Worm (Caenorhabditis elegans) whole organism, L4 larva: ENCODE measurements around the gene let-4.
A peak's percentile ranks its signal among the peaks of the same experiment; 100 is the strongest.

Experiments used
- D1046.2 ChIP-seq: fragments of 200-800 bp; sonication (Bioruptor generic); IDR thresholded peaks from 2 replicates; pipeline ENCODE4 v1.3.6; 2022; ENCODE audit warnings: missing genetic modification characterization, missing compliant biosample characterization
- F10B5.3 ChIP-seq: sonication (generic microtip); optimal IDR thresholded peaks from 2 replicates; lab custom pipeline; 2016; ENCODE audit warnings: mild to moderate bottlenecking, missing genetic modification characterization, missing compliant biosample characterization
- F26F4.8 ChIP-seq: fragments of 200-800 bp; sonication (Bioruptor generic); conservative IDR thresholded peaks from 2 replicates; pipeline ENCODE4 v1.3.6; 2022; ENCODE audit warnings: missing genetic modification characterization, missing compliant biosample characterization
- F37D6.2 ChIP-seq: sonication (generic microtip); optimal IDR thresholded peaks from 2 replicates; lab custom pipeline; 2016; ENCODE audit warnings: mild to moderate bottlenecking, missing genetic modification characterization, missing compliant biosample characterization
- F44E2.7 ChIP-seq: fragments of 200-800 bp; sonication (Bioruptor generic); IDR thresholded peaks from 2 replicates; pipeline ENCODE4 v2.1.2; 2022; ENCODE audit warnings: missing genetic modification characterization, missing compliant biosample characterization
- F49E8.2 ChIP-seq: sonication (generic microtip); optimal IDR thresholded peaks from 2 replicates; lab custom pipeline; 2016; ENCODE audit warnings: missing compliant biosample characterization, mild to moderate bottlenecking, missing genetic modification characterization, borderline replicate concordance
- T20F7.1 ChIP-seq: fragments of 200-800 bp; sonication (Bioruptor generic); optimal IDR thresholded peaks from 2 replicates; lab custom pipeline; 2018; ENCODE audit warnings: mild to moderate bottlenecking, missing genetic modification characterization, missing compliant biosample characterization
- Y105C5A.15 ChIP-seq: fragments of 200-800 bp; sonication (Bioruptor generic); IDR thresholded peaks from 2 replicates; pipeline ENCODE4 v1.3.6; 2022; ENCODE audit warnings: missing genetic modification characterization, missing compliant biosample characterization
- ZK546.5 ChIP-seq, 2 experiments: sonication (generic microtip); optimal IDR thresholded peaks; 2 replicates each; lab custom pipeline; 2017; ENCODE audit warnings: missing biosample characterization in 2 of 2, missing genetic modification characterization in 2 of 2
- aha-1 ChIP-seq: fragments of 150-350 bp; peaks from one replicate; lab custom pipeline; 2014; ENCODE audit warnings: missing biosample characterization, missing genetic modification characterization
- ceh-20 ChIP-seq: fragments of 200-800 bp; sonication (Bioruptor generic); IDR thresholded peaks from 2 replicates; pipeline ENCODE4 v1.3.6; 2022; ENCODE audit warnings: missing genetic modification reagents, missing genetic modification characterization, missing compliant biosample characterization
- ceh-28 ChIP-seq: fragments of 150-350 bp; optimal IDR thresholded peaks from 2 replicates; lab custom pipeline; 2014; ENCODE audit warnings: missing biosample characterization, missing genetic modification reagents, missing genetic modification characterization
- ceh-32 ChIP-seq: sonication (generic microtip); optimal IDR thresholded peaks from 2 replicates; lab custom pipeline; 2016; ENCODE audit warnings: mild to moderate bottlenecking, missing genetic modification characterization, missing compliant biosample characterization; ENCODE audit not compliant: poor library complexity
- ceh-82 ChIP-seq: sonication (generic microtip); optimal IDR thresholded peaks from 2 replicates; lab custom pipeline; 2017; ENCODE audit warnings: missing biosample characterization, missing genetic modification characterization
- cey-2 ChIP-seq: sonication (generic microtip); optimal IDR thresholded peaks from 3 replicates; lab custom pipeline; 2017; ENCODE audit warnings: missing genetic modification characterization, mild to moderate bottlenecking, missing compliant biosample characterization, antibody characterized with exemption, borderline replicate concordance; ENCODE audit not compliant: insufficient read depth
- ctbp-1 ChIP-seq: fragments of 200-800 bp; sonication (Bioruptor generic); IDR thresholded peaks from 2 replicates; pipeline ENCODE4 v1.3.6; 2022; ENCODE audit warnings: missing genetic modification reagents, missing genetic modification characterization, missing compliant biosample characterization
- daf-12 ChIP-seq: fragments of 150-350 bp; optimal IDR thresholded peaks from 2 replicates; lab custom pipeline; 2014; ENCODE audit warnings: missing biosample characterization, missing genetic modification reagents, missing genetic modification characterization
- daf-16 ChIP-seq, 3 experiments: sonication (generic microtip); optimal IDR thresholded peaks; 2 replicates each; lab custom pipeline; 2016 to 2017; ENCODE audit warnings: missing genetic modification characterization in 3 of 3, missing genetic modification reagents in 3 of 3, mild to moderate bottlenecking in 2 of 3, missing compliant biosample characterization in 2 of 3, missing biosample characterization in 1 of 3, moderate library complexity in 1 of 3
- daf-8 ChIP-seq: fragments of 200-800 bp; sonication (Bioruptor generic); IDR thresholded peaks from 2 replicates; pipeline ENCODE4 v1.3.6; 2022; ENCODE audit warnings: missing genetic modification characterization, missing compliant biosample characterization
- dmd-6 ChIP-seq: fragments of 200-800 bp; sonication (Bioruptor generic); IDR thresholded peaks from 2 replicates; pipeline ENCODE4 v1.3.6; 2022; ENCODE audit warnings: missing genetic modification reagents, missing genetic modification characterization, missing compliant biosample characterization
- dmd-8 ChIP-seq: fragments of 200-800 bp; sonication (Bioruptor generic); IDR thresholded peaks from 2 replicates; pipeline ENCODE4 v1.3.6; 2022; ENCODE audit warnings: missing genetic modification characterization, missing compliant biosample characterization
- dmd-9 ChIP-seq: fragments of 200-800 bp; sonication (Bioruptor generic); IDR thresholded peaks from 2 replicates; pipeline ENCODE4 v1.3.6; 2022; ENCODE audit warnings: missing genetic modification reagents, missing genetic modification characterization, missing compliant biosample characterization
- dpl-1 ChIP-seq: fragments of 150-350 bp; optimal IDR thresholded peaks from 2 replicates; lab custom pipeline; 2014; ENCODE audit warnings: missing biosample characterization, missing genetic modification reagents, missing genetic modification characterization
- dve-1 ChIP-seq: sonication (generic microtip); optimal IDR thresholded peaks from 2 replicates; lab custom pipeline; 2017; ENCODE audit warnings: antibody characterized with exemption, mild to moderate bottlenecking, missing genetic modification characterization, missing compliant biosample characterization; ENCODE audit not compliant: insufficient read depth
- egl-27 ChIP-seq: sonication (generic microtip); optimal IDR thresholded peaks from 3 replicates; lab custom pipeline; 2017; ENCODE audit warnings: missing biosample characterization, missing genetic modification reagents, missing genetic modification characterization
- gei-8 ChIP-seq: fragments of 200-800 bp; sonication (Bioruptor generic); optimal IDR thresholded peaks from 2 replicates; lab custom pipeline; 2018; ENCODE audit warnings: mild to moderate bottlenecking, missing genetic modification characterization, missing compliant biosample characterization
- hif-1 ChIP-seq, 2 experiments: sonication (generic microtip); optimal IDR thresholded peaks; 2 replicates each; lab custom pipeline; 2016 to 2017; ENCODE audit warnings: missing compliant biosample characterization in 2 of 2, missing genetic modification characterization in 2 of 2, missing genetic modification reagents in 2 of 2, missing genotype in 2 of 2, mild to moderate bottlenecking in 1 of 2
- hlh-11 ChIP-seq: fragments of 200-800 bp; sonication (Bioruptor generic); optimal IDR thresholded peaks from 2 replicates; lab custom pipeline; 2018; ENCODE audit warnings: mild to moderate bottlenecking, missing genetic modification characterization, missing compliant biosample characterization
- hmg-1.1 ChIP-seq: fragments of 200-800 bp; sonication (Bioruptor generic); IDR thresholded peaks from 2 replicates; pipeline ENCODE4 v1.3.6; 2022; ENCODE audit warnings: missing genetic modification reagents, missing genetic modification characterization, missing compliant biosample characterization
- lsy-2 ChIP-seq, 2 experiments: fragments of 150-350 bp in 1 of 2; sonication (generic microtip) in 1 of 2; optimal IDR thresholded peaks; 2 replicates each; lab custom pipeline; 2014 to 2017; ENCODE audit warnings: missing biosample characterization in 2 of 2, missing genetic modification characterization in 2 of 2
- madf-5 ChIP-seq, 2 experiments: fragments of 200-800 bp; sonication (Bioruptor generic); IDR thresholded peaks; 2 replicates each; pipeline ENCODE4 v1.3.6; 2022; ENCODE audit warnings: missing compliant biosample characterization in 2 of 2, missing genetic modification characterization in 2 of 2
- mdt-29 ChIP-seq: fragments of 200-800 bp; sonication (Bioruptor generic); IDR thresholded peaks from 2 replicates; pipeline ENCODE4 v1.3.6; 2022; ENCODE audit warnings: missing genetic modification reagents, missing genetic modification characterization, missing compliant biosample characterization
- mes-2 ChIP-seq: sonication (generic microtip); optimal IDR thresholded peaks from 2 replicates; lab custom pipeline; 2016; ENCODE audit warnings: missing genotype, mild to moderate bottlenecking, missing genetic modification characterization, missing compliant biosample characterization; ENCODE audit not compliant: poor library complexity, severe bottlenecking
- nhr-10 ChIP-seq: fragments of 150-350 bp; optimal IDR thresholded peaks from 2 replicates; lab custom pipeline; 2014; ENCODE audit warnings: missing biosample characterization, missing genetic modification characterization
- nhr-102 ChIP-seq: sonication (generic microtip); optimal IDR thresholded peaks from 2 replicates; lab custom pipeline; 2016; ENCODE audit warnings: mild to moderate bottlenecking, missing genetic modification characterization, moderate library complexity, missing compliant biosample characterization
- nhr-41 ChIP-seq: fragments of 200-800 bp; sonication (Bioruptor generic); IDR thresholded peaks from 2 replicates; pipeline ENCODE4 v1.3.6; 2022; ENCODE audit warnings: missing genetic modification reagents, missing genetic modification characterization, missing compliant biosample characterization
- nhr-6 ChIP-seq: fragments of 150-350 bp; optimal IDR thresholded peaks from 2 replicates; lab custom pipeline; 2014; ENCODE audit warnings: missing biosample characterization, missing genetic modification characterization
- nhr-77 ChIP-seq: fragments of 150-350 bp; optimal IDR thresholded peaks from 2 replicates; lab custom pipeline; 2014; ENCODE audit warnings: missing biosample characterization, missing genetic modification characterization
- rbr-2 ChIP-seq: sonication (generic microtip); optimal IDR thresholded peaks from 2 replicates; lab custom pipeline; 2016; ENCODE audit warnings: missing genotype, missing genetic modification characterization, missing compliant biosample characterization
- saeg-2 ChIP-seq: fragments of 200-800 bp; sonication (Bioruptor generic); IDR thresholded peaks from 2 replicates; pipeline ENCODE4 v1.3.6; 2022; ENCODE audit warnings: missing genetic modification reagents, missing genetic modification characterization, missing compliant biosample characterization
- set-16 ChIP-seq: fragments of 200-800 bp; sonication (Bioruptor generic); IDR thresholded peaks from 2 replicates; pipeline ENCODE4 v1.3.6; 2022; ENCODE audit warnings: missing genetic modification reagents, missing genetic modification characterization, missing compliant biosample characterization
- skn-1 ChIP-seq: fragments of 150-350 bp; optimal IDR thresholded peaks from 2 replicates; lab custom pipeline; 2014; ENCODE audit warnings: missing biosample characterization, missing genetic modification characterization
- spr-3 ChIP-seq: fragments of 200-800 bp; sonication (Bioruptor generic); optimal IDR thresholded peaks from 2 replicates; lab custom pipeline; 2018; ENCODE audit warnings: mild to moderate bottlenecking, missing genetic modification characterization, missing compliant biosample characterization
- vab-7 ChIP-seq: fragments of 200-800 bp; sonication (Bioruptor generic); IDR thresholded peaks from 2 replicates; pipeline ENCODE4 v1.3.6; 2022; ENCODE audit warnings: missing genetic modification reagents, missing genetic modification characterization, missing compliant biosample characterization
- zfp-2 ChIP-seq: sonication (generic microtip); optimal IDR thresholded peaks from 2 replicates; lab custom pipeline; 2016; ENCODE audit warnings: mild to moderate bottlenecking, missing genetic modification characterization, missing compliant biosample characterization
- zfp-3 ChIP-seq: fragments of 200-800 bp; sonication (Bioruptor generic); conservative IDR thresholded peaks from 2 replicates; pipeline ENCODE4 v1.3.6; 2022; ENCODE audit warnings: missing genetic modification reagents, missing genetic modification characterization, missing compliant biosample characterization

The let-4 gene

ce11 chrX:14602676-14603075 is 24.9 kb downstream of the let-4 start, which contains the start of gene eor-2 (continued):
- TF ChIP-seq dmd-6 (GFP tag; lab: Robert Waterston, UW) (peak; percentile 82), madf-5 (GFP tag; IDR thresholded peaks at IDR 0.05; lab: Robert Waterston, UW) (no peak)

DNA sequence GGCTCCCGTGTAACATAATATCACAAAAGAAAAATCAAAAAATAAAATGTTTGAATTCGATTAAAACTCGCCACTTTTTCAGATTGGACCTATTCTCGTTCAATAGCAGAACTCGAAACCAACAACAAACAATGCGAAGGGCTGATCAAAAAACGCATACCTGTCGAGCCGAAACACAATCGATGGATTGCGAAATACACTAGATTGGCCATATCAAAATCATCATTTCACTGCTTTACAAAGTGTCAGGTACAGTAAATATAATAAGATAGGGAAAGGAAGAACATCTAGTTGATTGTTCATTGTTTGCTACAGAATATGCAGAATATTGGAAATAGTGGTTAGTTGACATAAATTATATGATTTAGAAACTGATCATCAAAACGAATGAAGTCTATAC is 30.0 kb downstream of the let-4 start:
- no peak for TF ChIP-seq ceh-82
- TF ChIP-seq daf-16 (GFP tag; optimal IDR thresholded peaks at IDR 0.05; lab: Kevin White, UChicago), result no peak
- no peak for TF ChIP-seq daf-16 (tag; optimal IDR thresholded peaks at IDR 0.05; lab: Kevin White, UChicago)
- no peak for TF ChIP-seq nhr-102
- TF ChIP-seq aha-1, result peak; percentile 69
- TF ChIP-seq vab-7, result no peak
- no peak for TF ChIP-seq zfp-3 (GFP tag; lab: Robert Waterston, UW)
- TF ChIP-seq zfp-2 (tag; lab: Kevin White, UChicago), result no peak
- TF ChIP-seq, all 104 proteins: peak for 1

- TF ChIP-seq D1046.2 (GFP tag; lab: Robert Waterston, UW) (no peak), dpl-1 (no peak), dmd-9 (no peak), daf-12 (tag; lab: Kevin White, UChicago) (no peak), cey-2 (tag; lab: Kevin White, UChicago) (no peak), F49E8.2 (no peak), nhr-10 (no peak), spr-3 (no peak), saeg-2 (GFP tag; lab: Robert Waterston, UW) (no peak), ctbp-1 (GFP tag; lab: Robert Waterston, UW) (no peak), ceh-20 (GFP tag; lab: Robert Waterston, UW) (no peak), dmd-8 (GFP tag; lab: Robert Waterston, UW) (no peak), dve-1 (tag; lab: Kevin White, UChicago) (peak; percentile 4), T20F7.1 (GFP tag; lab: Kevin White, UChicago) (no peak), F44E2.7 (GFP tag; lab: Robert Waterston, UW) (no peak), lsy-2 (tag; optimal IDR thresholded peaks at IDR 0.05; lab: Kevin White, UChicago) (peak in 1 of 2 experiments; percentile 0), hmg-1.1 (GFP tag; lab: Robert Waterston, UW) (peak; percentile 88), hif-1 (tag; optimal IDR thresholded peaks at IDR 0.05; lab: Kevin White, UChicago) (peak in 1 of 2 experiments; percentile 52), mdt-29 (no peak), ceh-28 (no peak), egl-27 (no peak), F26F4.8 (GFP tag; lab: Robert Waterston, UW) (no peak), hlh-11 (tag; lab: Kevin White, UChicago) (peak; percentile 53), ceh-32 (no peak), gei-8 (no peak), nhr-77 (tag; lab: Kevin White, UChicago) (no peak), mes-2 (peak; percentile 57), skn-1 (tag; lab: Kevin White, UChicago) (no peak), nhr-6 (tag; lab: Kevin White, UChicago) (no peak), rbr-2 (tag; lab: Kevin White, UChicago) (peak; percentile 11), F37D6.2 (tag; lab: Kevin White, UChicago) (no peak), ZK546.5 (tag; optimal IDR thresholded peaks at IDR 0.05; lab: Kevin White, UChicago) (no peak), nhr-41 (GFP tag; lab: Robert Waterston, UW) (no peak), daf-8 (GFP tag; lab: Robert Waterston, UW) (no peak), F10B5.3 (tag; lab: Kevin White, UChicago) (no peak), set-16 (GFP tag; lab: Robert Waterston, UW) (no peak), Y105C5A.15 (no peak), vab-7 (0 out of 2 replicates have a peak, but pooled peaks have one; percentile 30)
Measured at ce11 chrX:14610093-14610763, 32.5 kb downstream of the let-4 start.
